Worm (Caenorhabditis elegans) whole organism, L1 larva: ENCODE data around the gene lin-56.

ENCODE experiments used
- C04F5.9 ChIP-seq: sonication (generic microtip); optimal IDR thresholded peaks from 2 replicates; lab custom pipeline; 2016; ENCODE audit warnings: missing genetic modification characterization, missing compliant biosample characterization
- C16A3.4 ChIP-seq: fragments of 150-350 bp; optimal IDR thresholded peaks from 2 replicates; lab custom pipeline; 2014; ENCODE audit warnings: missing biosample characterization, missing genetic modification characterization
- F16B12.6 ChIP-seq: fragments of 150-350 bp; optimal IDR thresholded peaks from 2 replicates; lab custom pipeline; 2014; ENCODE audit warnings: missing biosample characterization, missing genetic modification characterization
- aly-2 ChIP-seq: fragments of 150-350 bp; optimal IDR thresholded peaks from 2 replicates; lab custom pipeline; 2014; ENCODE audit warnings: missing biosample characterization, missing genetic modification characterization
- blmp-1 ChIP-seq: fragments of 150-350 bp; optimal IDR thresholded peaks from 2 replicates; lab custom pipeline; 2014; ENCODE audit warnings: missing biosample characterization, missing genetic modification characterization
- ceh-63 ChIP-seq: fragments of 200-800 bp; sonication (Bioruptor generic); optimal IDR thresholded peaks from 2 replicates; lab custom pipeline; 2018; ENCODE audit warnings: mild to moderate bottlenecking, missing genetic modification characterization, missing compliant biosample characterization
- ceh-88 ChIP-seq: fragments of 200-800 bp; sonication (Bioruptor generic); IDR thresholded peaks from 2 replicates; pipeline ENCODE4 v1.3.6; 2022; ENCODE audit warnings: missing genetic modification characterization, missing compliant biosample characterization
- dpl-1 ChIP-seq, 3 experiments: fragments of 150-350 bp in 2 of 3; sonication (generic microtip) in 1 of 3; optimal IDR thresholded peaks; 2 replicates each; lab custom pipeline; 2014 to 2017; ENCODE audit warnings: missing biosample characterization in 3 of 3, missing genetic modification characterization in 3 of 3, missing genetic modification reagents in 3 of 3
- efl-1 ChIP-seq, 4 experiments: fragments of 150-350 bp; optimal IDR thresholded peaks in 3 of 4; peaks in 1 of 4; 1 replicate in 1 of 4; 2 replicates in 3 of 4; lab custom pipeline; 2014; ENCODE audit warnings: missing biosample characterization in 2 of 4, missing genetic modification characterization in 2 of 4, missing genetic modification reagents in 2 of 4
- egl-13 ChIP-seq: sonication (generic microtip); optimal IDR thresholded peaks from 2 replicates; lab custom pipeline; 2016; ENCODE audit warnings: missing genotype, missing genetic modification reagents, missing genetic modification characterization, missing compliant biosample characterization
- elt-2 ChIP-seq: sonication (generic microtip); optimal IDR thresholded peaks from 2 replicates; lab custom pipeline; 2016; ENCODE audit warnings: missing genetic modification characterization, mild to moderate bottlenecking, inconsistent platforms, missing compliant biosample characterization, missing genetic modification reagents
- ets-5 ChIP-seq: fragments of 200-800 bp; sonication (Bioruptor generic); IDR thresholded peaks from 2 replicates; pipeline ENCODE4 v1.3.6; 2022; ENCODE audit warnings: missing genetic modification characterization, missing compliant biosample characterization
- fkh-4 ChIP-seq: sonication (generic microtip); optimal IDR thresholded peaks from 2 replicates; lab custom pipeline; 2016; ENCODE audit warnings: missing compliant biosample characterization, missing genetic modification characterization, borderline replicate concordance
- fkh-8 ChIP-seq: sonication (generic microtip); optimal IDR thresholded peaks from 2 replicates; lab custom pipeline; 2016; ENCODE audit warnings: mild to moderate bottlenecking, missing genetic modification characterization, missing compliant biosample characterization
- hlh-17 ChIP-seq: fragments of 200-800 bp; sonication (Bioruptor generic); optimal IDR thresholded peaks from 2 replicates; lab custom pipeline; 2018; ENCODE audit warnings: missing genetic modification characterization, mild to moderate bottlenecking, missing compliant biosample characterization, moderate library complexity, borderline replicate concordance
- lin-13 ChIP-seq: fragments of 150-350 bp; optimal IDR thresholded peaks from 2 replicates; lab custom pipeline; 2014; ENCODE audit warnings: missing biosample characterization, missing genetic modification reagents, missing genetic modification characterization
- lin-35 ChIP-seq, 2 experiments: fragments of 150-350 bp; optimal IDR thresholded peaks; 2 replicates each; lab custom pipeline; 2014; ENCODE audit warnings: missing biosample characterization in 2 of 2, missing genetic modification characterization in 2 of 2, missing genetic modification reagents in 2 of 2
- lir-3 ChIP-seq: sonication (generic microtip); optimal IDR thresholded peaks from 2 replicates; lab custom pipeline; 2016; ENCODE audit warnings: mild to moderate bottlenecking, missing genetic modification characterization, moderate library complexity, missing compliant biosample characterization; ENCODE audit not compliant: poor library complexity
- lsy-2 ChIP-seq, 2 experiments: fragments of 150-350 bp; optimal IDR thresholded peaks; 2 replicates each; lab custom pipeline; 2014; ENCODE audit warnings: missing biosample characterization in 2 of 2, missing genetic modification characterization in 2 of 2
- mab-9 ChIP-seq: fragments of 200-800 bp; sonication (Bioruptor generic); IDR thresholded peaks from 2 replicates; pipeline ENCODE4 v1.3.6; 2022; ENCODE audit warnings: missing genetic modification reagents, missing genetic modification characterization, missing compliant biosample characterization
- mdl-1 ChIP-seq, 2 experiments: fragments of 150-350 bp; optimal IDR thresholded peaks; 2 replicates each; lab custom pipeline; 2014 to 2017; ENCODE audit warnings: missing biosample characterization in 2 of 2, missing genetic modification characterization in 2 of 2, inconsistent platforms in 1 of 2
- mef-2 ChIP-seq: fragments of 150-350 bp; optimal IDR thresholded peaks from 2 replicates; lab custom pipeline; 2014; ENCODE audit warnings: missing biosample characterization, missing genetic modification characterization
- mep-1 ChIP-seq: fragments of 150-350 bp; optimal IDR thresholded peaks from 2 replicates; lab custom pipeline; 2014; ENCODE audit warnings: missing biosample characterization, missing genetic modification characterization
- nhr-20 ChIP-seq: sonication (generic microtip); optimal IDR thresholded peaks from 2 replicates; lab custom pipeline; 2016; ENCODE audit warnings: mild to moderate bottlenecking, missing genetic modification characterization, missing compliant biosample characterization
- nhr-237 ChIP-seq: fragments of 150-350 bp; optimal IDR thresholded peaks from 2 replicates; lab custom pipeline; 2014; ENCODE audit warnings: missing biosample characterization, missing genetic modification characterization
- nhr-47 ChIP-seq: sonication (generic microtip); optimal IDR thresholded peaks from 2 replicates; lab custom pipeline; 2016; ENCODE audit warnings: mild to moderate bottlenecking, missing genetic modification characterization, moderate library complexity, missing compliant biosample characterization
- nhr-71 ChIP-seq: sonication (generic microtip); optimal IDR thresholded peaks from 2 replicates; lab custom pipeline; 2016; ENCODE audit warnings: mild to moderate bottlenecking, missing genetic modification characterization, moderate library complexity, missing compliant biosample characterization
- nhr-76 ChIP-seq: sonication (generic microtip); optimal IDR thresholded peaks from 2 replicates; lab custom pipeline; 2017; ENCODE audit warnings: missing biosample characterization, missing genetic modification characterization
- nhr-85 ChIP-seq: sonication (generic microtip); peaks from one replicate; lab custom pipeline; 2016; ENCODE audit warnings: missing genetic modification characterization, inconsistent platforms, missing compliant biosample characterization
- pax-3 ChIP-seq: fragments of 200-800 bp; sonication (Bioruptor generic); optimal IDR thresholded peaks from 2 replicates; lab custom pipeline; 2018; ENCODE audit warnings: mild to moderate bottlenecking, missing genetic modification characterization, moderate library complexity, missing compliant biosample characterization
- snu-23 ChIP-seq: sonication (generic microtip); optimal IDR thresholded peaks from 2 replicates; lab custom pipeline; 2016; ENCODE audit warnings: missing genetic modification characterization, missing compliant biosample characterization
- sup-37 ChIP-seq: fragments of 200-800 bp; sonication (Bioruptor generic); optimal IDR thresholded peaks from 2 replicates; lab custom pipeline; 2018; ENCODE audit warnings: mild to moderate bottlenecking, missing genetic modification characterization, missing compliant biosample characterization
- unc-30 ChIP-seq: sonication (generic microtip); optimal IDR thresholded peaks from 2 replicates; lab custom pipeline; 2017; ENCODE audit warnings: missing biosample characterization, missing genetic modification characterization
- unc-86 ChIP-seq: sonication (generic microtip); optimal IDR thresholded peaks from 2 replicates; lab custom pipeline; 2016; ENCODE audit warnings: missing genetic modification characterization, missing compliant biosample characterization
- ztf-4 ChIP-seq: fragments of 150-350 bp; optimal IDR thresholded peaks from 2 replicates; lab custom pipeline; 2014; ENCODE audit warnings: missing biosample characterization, missing genetic modification characterization

The lin-56 gene

DNA sequence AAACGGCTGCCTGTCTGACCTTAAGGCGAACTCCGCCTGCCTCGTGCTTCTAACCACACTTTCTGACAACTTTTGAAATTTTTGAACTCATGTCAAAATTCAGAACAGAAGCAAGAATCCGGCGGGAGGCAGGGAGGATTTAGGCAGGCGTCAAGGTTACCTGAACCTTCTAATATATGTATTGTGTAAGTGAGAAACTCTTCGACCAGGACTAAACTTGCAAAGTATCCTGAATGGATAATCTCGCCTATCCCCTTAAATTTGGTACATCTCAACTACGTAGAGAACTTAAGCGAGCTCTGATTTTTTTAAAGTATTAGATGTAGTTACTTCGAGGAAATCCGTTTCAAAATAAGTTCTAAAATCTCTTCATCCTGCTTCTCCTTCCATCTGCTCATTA is 38.8 kb upstream of the lin-56 start, which contains the start of gene E04D5.5 (continued):
- TF ChIP-seq sup-37 (GFP tag; lab: Kevin White, UChicago) (no peak), nhr-85 (no peak)

DNA sequence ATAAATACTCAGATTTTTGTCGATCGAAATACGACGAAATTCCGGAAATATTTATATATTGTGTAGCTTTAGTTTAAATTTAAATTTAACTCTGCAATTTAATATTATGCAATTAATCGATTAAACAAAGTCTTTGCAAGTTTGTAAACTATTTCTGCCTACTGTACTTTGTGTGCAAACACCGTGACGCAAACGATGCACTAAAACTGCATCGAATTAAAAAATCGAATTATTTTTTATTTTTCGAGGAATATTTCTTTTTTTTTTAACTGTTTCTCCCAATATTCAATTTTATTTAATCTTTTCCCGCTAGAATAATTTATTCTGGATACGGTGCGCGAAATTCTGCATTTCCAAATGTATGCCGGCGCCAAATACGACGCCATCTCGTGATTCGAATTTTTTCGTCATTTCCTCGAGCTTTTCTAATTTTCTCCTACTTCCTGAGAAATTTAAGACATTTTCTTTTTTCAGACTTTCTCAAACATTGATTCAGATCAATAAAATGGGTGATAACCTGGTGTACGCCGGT is 33.4 kb upstream of the lin-56 start, which contains the start of gene eif-2A:
Gene eif-2A, plus strand, starts transcription at position 469 of the 532 bp plus-strand sequence.
- TF ChIP-seq ets-5 (GFP tag; lab: Robert Waterston, UW) (no peak), lin-35 (GFP tag; optimal IDR thresholded peaks at IDR 0.05; lab: Kevin White, UChicago) (peak; percentile 25 to 41), nhr-47 (tag; lab: Kevin White, UChicago) (peak; percentile 7), unc-30 (tag; lab: Kevin White, UChicago) (no peak), nhr-20 (tag; lab: Kevin White, UChicago) (no peak), mab-9 (GFP tag; lab: Robert Waterston, UW) (no peak), efl-1 (optimal IDR thresholded peaks at IDR 0.05; lab: Kevin White, UChicago) (peak in 1 of 2 experiments; percentile 44), efl-1 (GFP tag; optimal IDR thresholded peaks at IDR 0.05 in 1 of 2; lab: Kevin White, UChicago) (peak in 1 of 2 experiments; percentile 50), elt-2 (tag; lab: Kevin White, UChicago) (no peak), unc-86 (tag; lab: Kevin White, UChicago) (no peak), blmp-1 (tag; lab: Kevin White, UChicago) (peak; percentile 42), F16B12.6 (tag; lab: Kevin White, UChicago) (peak; percentile 75), snu-23 (GFP tag; lab: Kevin White, UChicago) (peak; percentile 15), mep-1 (tag; lab: Kevin White, UChicago) (peak; percentile 50), dpl-1 (GFP tag; optimal IDR thresholded peaks at IDR 0.05; lab: Kevin White, UChicago) (peak; percentile 23 to 61 (median 38)), lsy-2 (tag; optimal IDR thresholded peaks at IDR 0.05; lab: Kevin White, UChicago) (peak; percentile 79 to 97), ceh-88 (GFP tag; lab: Robert Waterston, UW) (no peak), mdl-1 (tag; optimal IDR thresholded peaks at IDR 0.05; lab: Kevin White, UChicago) (no peak), C16A3.4 (tag; lab: Kevin White, UChicago) (peak; percentile 5), nhr-71 (tag; lab: Kevin White, UChicago) (peak; percentile 21)

DNA sequence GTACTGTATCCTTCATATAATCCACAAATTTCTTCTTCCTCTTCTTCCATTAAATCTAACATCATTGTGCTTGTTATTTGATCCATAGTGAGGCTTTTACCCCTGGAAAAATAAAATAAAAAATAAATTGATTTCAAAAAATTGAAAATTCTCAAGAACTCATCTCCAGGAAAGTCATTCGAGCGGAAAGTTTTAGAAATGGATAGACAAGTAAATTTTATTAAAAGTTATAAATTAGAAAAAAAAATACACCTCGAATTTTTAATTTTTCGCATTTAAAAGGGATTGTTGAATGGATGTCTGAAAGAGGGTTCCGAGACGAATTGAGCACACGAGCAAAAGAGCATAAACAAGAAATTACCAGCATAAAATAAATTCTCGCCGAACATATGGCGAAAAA is 27.9 kb upstream of the lin-56 start, which contains the start of gene frpr-21:
Gene frpr-21, minus strand, starts transcription at position 101 of the 400 bp plus-strand sequence.
- TF ChIP-seq ceh-63 (no peak), nhr-76 (tag; lab: Kevin White, UChicago) (no peak), aly-2 (tag; lab: Kevin White, UChicago) (no peak), mef-2 (tag; lab: Kevin White, UChicago) (no peak), F16B12.6 (tag; lab: Kevin White, UChicago) (no peak)

DNA sequence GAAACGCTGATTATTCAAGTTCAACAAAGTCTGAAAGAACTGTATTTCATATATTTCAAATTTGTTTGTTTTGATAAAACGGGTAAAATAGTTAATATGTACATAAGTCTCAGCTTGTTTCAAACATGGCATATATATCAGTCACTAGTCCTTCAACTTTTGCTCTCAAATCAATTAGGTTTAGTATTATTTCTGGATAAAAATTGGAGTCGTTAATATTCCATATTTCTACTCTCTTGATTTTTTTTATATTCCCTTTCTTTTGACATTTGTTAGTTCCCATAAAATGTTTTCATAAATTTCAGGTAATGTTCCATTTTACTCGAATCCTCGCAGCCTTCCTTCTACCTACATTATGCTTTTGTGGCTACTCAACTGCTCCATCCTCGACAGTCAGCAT is 14.0 kb upstream of the lin-56 start, which contains the start of gene cut-4:
Gene cut-4, plus strand, starts transcription at position 301 of the 400 bp plus-strand sequence.
- no peak for TF ChIP-seq fkh-4 (tag; lab: Kevin White, UChicago)
- TF ChIP-seq egl-13 (tag; lab: Kevin White, UChicago) = no peak
- TF ChIP-seq lin-13 (GFP tag; lab: Kevin White, UChicago) = no peak
- TF ChIP-seq C04F5.9 = no peak
- TF ChIP-seq hlh-17 (GFP tag; lab: Kevin White, UChicago) = no peak
- no peak for TF ChIP-seq nhr-47 (tag; lab: Kevin White, UChicago)

DNA sequence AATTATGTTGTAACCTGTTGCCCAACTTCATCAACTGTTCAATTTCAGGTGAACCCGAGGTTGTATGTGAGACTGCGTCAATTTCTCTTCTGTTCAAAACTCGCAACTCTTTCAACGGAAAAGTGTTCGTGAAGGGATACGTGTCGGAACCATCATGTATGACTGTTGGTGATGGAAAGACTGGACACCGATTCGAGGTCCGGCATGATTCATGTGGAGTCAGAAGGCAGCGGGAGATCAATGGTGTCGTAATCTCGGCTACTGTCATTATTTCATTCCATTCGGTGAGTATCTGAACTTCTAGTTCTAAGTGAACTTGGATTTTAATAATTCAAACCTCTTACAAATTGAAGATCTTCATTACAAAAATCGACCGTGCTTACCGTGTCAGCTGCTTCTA is 12.0 kb upstream of the lin-56 start:
- TF ChIP-seq fkh-8 (tag; lab: Kevin White, UChicago) = no peak
- TF ChIP-seq lir-3 (tag; lab: Kevin White, UChicago) = no peak
- no peak for TF ChIP-seq nhr-237 (tag; lab: Kevin White, UChicago)
- TF ChIP-seq pax-3 (tag; lab: Kevin White, UChicago) = no peak
- no peak for TF ChIP-seq ztf-4
- TF ChIP-seq lin-35 (GFP tag; optimal IDR thresholded peaks at IDR 0.05; lab: Kevin White, UChicago) = no peak
- TF ChIP-seq nhr-71 (tag; lab: Kevin White, UChicago) = no peak
